Fruit fly (Drosophila melanogaster): ENCODE data around the gene CG31542.

- TF ChIP-seq CG8478 (optimal IDR thresholded peaks at IDR 0.05) (no peak), CTCF (optimal IDR thresholded peaks at IDR 0.05) (no peak)
These were observed 18.7 kb downstream of the CG31542 start for dm6 chr3R:5387996-5388395.
